Worm (Caenorhabditis elegans) whole organism, L4 larva: Measurements from ENCODE around the gene F54E7.9.

Source experiments
- lir-3 ChIP-seq: sonication (generic microtip); optimal IDR thresholded peaks from 2 replicates; lab custom pipeline; 2016; ENCODE audit warnings: mild to moderate bottlenecking, missing genetic modification characterization, missing compliant biosample characterization
- nhr-76 ChIP-seq: fragments of 150-350 bp; optimal IDR thresholded peaks from 2 replicates; lab custom pipeline; 2014; ENCODE audit warnings: missing biosample characterization, missing genetic modification characterization
- unc-39 ChIP-seq: sonication (generic microtip); optimal IDR thresholded peaks from 2 replicates; lab custom pipeline; 2017; ENCODE audit warnings: missing biosample characterization, missing genetic modification characterization
- ztf-7 ChIP-seq: fragments of 150-350 bp; optimal IDR thresholded peaks from 2 replicates; lab custom pipeline; 2014; ENCODE audit warnings: missing biosample characterization, missing genetic modification characterization

DNA sequence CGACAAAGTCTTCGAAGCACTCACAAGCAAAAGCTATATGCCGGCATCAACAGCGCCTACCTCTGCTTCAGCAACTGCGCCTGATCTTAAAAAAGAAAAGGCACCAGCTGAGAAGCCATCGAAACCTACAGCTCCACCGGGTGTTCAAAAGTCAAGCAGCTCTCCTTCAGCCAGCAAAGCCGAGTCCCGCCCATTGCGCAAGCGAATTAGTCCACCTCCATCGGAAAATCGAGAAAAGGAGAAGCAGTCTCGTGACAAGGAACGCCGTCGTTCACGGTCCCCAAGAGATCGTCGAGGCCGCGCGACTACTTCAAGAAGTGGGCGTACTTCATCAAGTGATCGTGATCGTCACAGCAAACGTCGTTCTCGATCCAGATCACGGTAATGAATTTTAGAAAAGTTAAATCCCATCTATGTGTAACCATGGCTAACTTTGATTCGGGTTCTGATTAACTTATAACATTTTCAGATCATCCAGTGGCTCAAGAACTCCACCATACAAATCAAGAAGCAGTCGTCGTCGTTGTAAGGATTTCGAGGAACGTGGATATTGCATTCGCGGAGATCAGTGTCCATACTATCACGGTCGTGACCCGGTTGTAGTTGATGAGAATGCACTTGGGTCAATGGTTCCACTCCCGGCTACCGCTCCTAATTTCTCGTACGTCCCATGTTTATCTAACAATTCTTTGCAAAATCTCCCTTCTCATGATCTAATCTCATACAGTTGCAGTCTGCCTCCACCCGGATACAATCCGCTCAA, 34.4 kb upstream of the F54E7.9 start:
- TF ChIP-seq unc-39 (tag; lab: Kevin White, UChicago) (no peak), ztf-7 (tag; lab: Kevin White, UChicago) (no peak), nhr-76 (no peak), lir-3 (tag; lab: Kevin White, UChicago) (no peak)
